Worm (Caenorhabditis elegans) whole organism, young adult: ENCODE results near the gene clc-7.

ENCODE experiments used
- athp-1 ChIP-seq: sonication (generic microtip); optimal IDR thresholded peaks from 2 replicates; lab custom pipeline; 2017; ENCODE audit warnings: mild to moderate bottlenecking, missing genetic modification characterization, missing compliant biosample characterization
- attf-6 ChIP-seq: fragments of 200-800 bp; sonication (Bioruptor generic); IDR thresholded peaks from 2 replicates; pipeline ENCODE4 v1.3.6; 2022; ENCODE audit warnings: missing genetic modification reagents, missing genetic modification characterization, missing compliant biosample characterization
- ceh-79 ChIP-seq: sonication (generic microtip); optimal IDR thresholded peaks from 2 replicates; lab custom pipeline; 2017; ENCODE audit warnings: mild to moderate bottlenecking, missing genetic modification characterization, missing compliant biosample characterization
- ekl-4 ChIP-seq: fragments of 200-800 bp; sonication (Bioruptor generic); IDR thresholded peaks from 2 replicates; pipeline ENCODE4 v1.3.6; 2022; ENCODE audit warnings: missing genetic modification reagents, missing genetic modification characterization, missing compliant biosample characterization
- ztf-25 ChIP-seq: fragments of 200-800 bp; sonication (Bioruptor generic); IDR thresholded peaks from 2 replicates; pipeline ENCODE4 v1.3.6; 2022; ENCODE audit warnings: missing genetic modification reagents, missing genetic modification characterization, missing compliant biosample characterization

Gene clc-7

DNA sequence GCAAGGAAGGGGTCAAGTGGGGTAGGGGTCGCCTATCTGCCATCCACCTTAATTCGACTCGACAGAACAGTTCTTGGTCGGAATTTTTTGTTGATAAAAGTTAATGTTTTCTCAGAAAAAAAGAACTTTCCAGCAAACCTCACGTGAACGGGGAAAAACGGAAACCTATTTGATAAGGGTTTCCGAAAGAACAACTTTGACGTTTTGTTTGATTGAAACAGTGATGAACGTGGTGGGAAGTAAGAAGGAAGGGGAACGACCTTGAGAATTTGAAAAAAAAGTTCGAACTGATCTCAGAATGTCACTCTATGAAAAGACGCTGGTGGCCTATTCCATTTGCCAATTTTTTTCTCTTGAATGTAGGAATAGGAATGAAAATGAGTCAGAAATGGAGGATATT, 54.5 kb downstream of the clc-7 start (continued):
- TF ChIP-seq ceh-79 (no peak), ztf-25 (no peak)

DNA sequence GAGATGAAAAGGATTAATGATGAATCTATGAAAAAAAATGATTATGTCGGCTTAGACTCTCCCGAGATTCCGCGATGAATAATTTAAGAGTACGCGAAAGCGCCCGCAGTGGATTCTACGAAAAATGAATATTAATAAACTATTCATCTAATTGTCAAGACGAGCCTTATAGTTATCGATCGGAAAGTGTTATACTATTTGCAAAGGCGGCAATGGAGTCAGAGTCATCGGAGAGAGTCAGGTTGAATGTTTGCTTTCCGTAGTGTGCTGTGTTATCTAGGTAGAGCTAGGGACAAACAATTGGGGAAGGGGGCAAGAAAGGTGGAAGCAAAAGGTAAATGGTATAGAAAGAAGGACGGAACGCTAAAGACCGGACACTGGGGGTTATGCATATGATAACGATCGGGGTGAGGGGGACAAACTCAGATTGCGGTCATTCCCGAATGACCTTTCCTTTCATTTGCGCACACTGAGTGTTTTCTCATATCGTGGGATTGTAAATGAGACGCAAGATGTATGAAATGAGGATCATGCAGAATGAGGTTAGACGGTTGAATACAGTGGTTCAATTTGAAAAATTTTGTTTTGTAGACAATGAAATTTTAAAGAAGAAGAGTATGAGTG, 55.0 kb downstream of the clc-7 start:
- TF ChIP-seq attf-6 (GFP tag; lab: Robert Waterston, UW), result 0 out of 2 replicates have a peak, but pooled peaks have one; percentile 9
- 0 out of 2 replicates have a peak, but pooled peaks have one; percentile 46 for TF ChIP-seq ekl-4 (GFP tag; lab: Robert Waterston, UW)
- no peak for TF ChIP-seq athp-1 (tag; lab: Kevin White, UChicago)
